Fruit fly (Drosophila melanogaster): Measurements from ENCODE around the gene pigeon.

Gene pigeon

dm6 chr2L:19156737-19157287 is 29.0 kb upstream of the pigeon start (continued):
- TF ChIP-seq p53 (GFP tag; optimal IDR thresholded peaks at IDR 0.05) (no peak), CG15601 (tag; optimal IDR thresholded peaks at IDR 0.05) (no peak), Fer3 (tag; optimal IDR thresholded peaks at IDR 0.05) (no peak), mirr (GFP tag; optimal IDR thresholded peaks at IDR 0.05) (no peak), Myb (GFP tag; optimal IDR thresholded peaks at IDR 0.05) (no peak), Neu2 (GFP tag; optimal IDR thresholded peaks at IDR 0.05; ENCODE audit: borderline replicate concordance) (no peak), ind (GFP tag; optimal IDR thresholded peaks at IDR 0.05) (no peak), scrt (GFP tag; optimal IDR thresholded peaks at IDR 0.05) (no peak), CG7357 (GFP tag; IDR thresholded peaks at IDR 0.05) (no peak), GATAe (GFP tag; conservative IDR thresholded peaks at IDR 0.05) (no peak), Hr78 (GFP tag; optimal IDR thresholded peaks at IDR 0.05) (no peak), mld (GFP tag; IDR thresholded peaks at IDR 0.05; ENCODE audit: partially characterized antibody) (0 out of 3 replicates have a peak, but pooled peaks have one; percentile 39), stc (GFP tag; IDR thresholded peaks at IDR 0.05) (no peak), Hsf (GFP tag; optimal IDR thresholded peaks at IDR 0.05) (no peak), CG6791 (GFP tag; IDR thresholded peaks at IDR 0.05; ENCODE audit: partially characterized antibody) (peak; percentile 44; the same call in 1 of the 3 replicates), gfzf (GFP tag; optimal IDR thresholded peaks at IDR 0.05) (no peak), Med (GFP tag) (peak; percentile 76), pros (GFP tag; optimal IDR thresholded peaks at IDR 0.05) (no peak), CG13624 (GFP tag; optimal IDR thresholded peaks at IDR 0.05) (no peak), CG9437 (GFP tag; optimal IDR thresholded peaks at IDR 0.05) (peak; percentile 9), MTF-1 (GFP tag; optimal IDR thresholded peaks at IDR 0.05; ENCODE audit: borderline replicate concordance) (no peak), CG17385 (GFP tag; optimal IDR thresholded peaks at IDR 0.05) (no peak), HLHmδ (GFP tag; optimal IDR thresholded peaks at IDR 0.05) (peak; percentile 11), kni (GFP tag; optimal IDR thresholded peaks at IDR 0.05) (peak; percentile 90), croc (GFP tag; conservative IDR thresholded peaks at IDR 0.05) (no peak), Deaf1 (tag; optimal IDR thresholded peaks at IDR 0.05) (no peak), dati (GFP tag; IDR thresholded peaks at IDR 0.05) (no peak), oc (tag; optimal IDR thresholded peaks at IDR 0.05) (no peak), Hr39 (optimal IDR thresholded peaks at IDR 0.05) (no peak), NC2β (GFP tag; optimal IDR thresholded peaks at IDR 0.05) (no peak), tll (GFP tag; optimal IDR thresholded peaks at IDR 0.05) (peak in 1 of 2 experiments; percentile 74), Tbp (GFP tag; optimal IDR thresholded peaks at IDR 0.05) (no peak), btn (GFP tag; optimal IDR thresholded peaks at IDR 0.05) (no peak), sqz (GFP tag; optimal IDR thresholded peaks at IDR 0.05) (no peak), CG5953 (GFP tag; IDR thresholded peaks at IDR 0.05) (no peak)

dm6 chr2L:19158005-19158666 is 27.7 kb upstream of the pigeon start:
- TF ChIP-seq CG10321 (GFP tag; IDR thresholded peaks at IDR 0.05) (no peak), CG11695 (GFP tag; IDR thresholded peaks at IDR 0.05) (no peak), Ada2b (GFP tag; IDR thresholded peaks at IDR 0.05) (no peak), Hmx (GFP tag; optimal IDR thresholded peaks at IDR 0.05) (no peak), Six4 (GFP tag; optimal IDR thresholded peaks at IDR 0.05) (no peak), CG18476 (GFP tag; optimal IDR thresholded peaks at IDR 0.05) (no peak), CG18011 (GFP tag; optimal IDR thresholded peaks at IDR 0.05) (no peak), cato (GFP tag; optimal IDR thresholded peaks at IDR 0.05; ENCODE audit: borderline replicate concordance) (no peak), Fer2 (tag; optimal IDR thresholded peaks at IDR 0.05) (no peak), exex (tag; optimal IDR thresholded peaks at IDR 0.05) (peak; percentile 6), sim (GFP tag; IDR thresholded peaks at IDR 0.05) (0 out of 2 replicates have a peak, but pooled peaks have one; percentile 4), CG31365 (tag; optimal IDR thresholded peaks at IDR 0.05) (peak; percentile 30), Sox100B (GFP tag; optimal IDR thresholded peaks at IDR 0.05) (no peak), tin (GFP tag; optimal IDR thresholded peaks at IDR 0.05) (no peak), CG9797 (GFP tag; optimal IDR thresholded peaks at IDR 0.05) (no peak), CG31441 (GFP tag; IDR thresholded peaks at IDR 0.05) (no peak)
